Fruit fly (Drosophila melanogaster) whole organism, wandering third instar larva: Measurements from ENCODE around the gene CG11986.
A peak's percentile ranks its signal among the peaks of the same experiment; 100 is the strongest.

Source experiments
- HLH106 ChIP-seq: fragments of 200-800 bp; optimal IDR thresholded peaks from 3 replicates; lab custom pipeline; 2019; ENCODE audit warnings: missing biosample characterization, mild to moderate bottlenecking, missing genetic modification characterization, moderate library complexity
- br ChIP-seq: fragments of 200-800 bp; sonication (Bioruptor generic); optimal IDR thresholded peaks from 2 replicates; lab custom pipeline; 2016; ENCODE audit warnings: missing biosample characterization, missing genetic modification characterization
- usp ChIP-seq: fragments of >200 bp; optimal IDR thresholded peaks from 2 replicates; lab custom pipeline; 2017; ENCODE audit warnings: missing biosample characterization, missing genetic modification characterization

DNA sequence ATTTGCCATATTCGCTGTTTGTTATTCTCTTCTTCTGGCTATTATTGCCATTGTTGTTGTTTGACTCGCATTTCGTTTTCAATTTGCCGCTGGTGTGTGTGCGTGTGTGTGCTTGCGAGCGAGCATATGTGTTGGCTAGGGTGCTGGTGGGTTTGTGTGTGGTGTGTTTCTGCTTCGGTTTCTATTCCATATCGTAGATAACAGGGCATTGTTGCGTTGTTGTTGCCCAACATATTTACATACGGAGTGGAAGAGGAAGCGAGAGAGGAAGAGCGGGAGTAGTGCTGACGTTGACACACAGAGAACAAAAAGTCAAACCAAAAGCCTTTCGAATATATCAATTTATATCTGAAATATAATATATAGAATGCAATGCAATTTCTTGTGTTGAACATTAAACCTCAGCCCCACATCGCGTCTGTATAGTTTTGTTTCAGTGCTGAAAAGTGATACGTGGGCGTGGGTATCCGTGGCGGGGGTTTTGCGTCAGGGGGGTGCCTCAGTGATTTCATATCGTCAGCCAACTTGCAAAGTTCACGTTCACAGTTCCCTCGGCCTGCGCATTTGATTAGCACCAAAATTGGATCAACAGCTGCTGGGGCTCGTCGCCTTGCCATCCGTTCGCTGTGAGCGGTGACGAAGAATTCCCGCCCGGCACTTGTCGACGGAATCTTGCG, 39.3 kb downstream of the CG11986 start:
- no peak for TF ChIP-seq usp
- TF ChIP-seq br (GFP tag; lab: Kevin White, UChicago), result no peak
- TF ChIP-seq HLH106, result peak; percentile 18
